Worm (Caenorhabditis elegans): ENCODE measurements around the gene flh-1.
"Not testable (repeated sequence)": the region's sequence is repeated elsewhere in the genome, so short reads cannot be mapped to it uniquely, and the experiment has no call there.

The flh-1 gene

DNA sequence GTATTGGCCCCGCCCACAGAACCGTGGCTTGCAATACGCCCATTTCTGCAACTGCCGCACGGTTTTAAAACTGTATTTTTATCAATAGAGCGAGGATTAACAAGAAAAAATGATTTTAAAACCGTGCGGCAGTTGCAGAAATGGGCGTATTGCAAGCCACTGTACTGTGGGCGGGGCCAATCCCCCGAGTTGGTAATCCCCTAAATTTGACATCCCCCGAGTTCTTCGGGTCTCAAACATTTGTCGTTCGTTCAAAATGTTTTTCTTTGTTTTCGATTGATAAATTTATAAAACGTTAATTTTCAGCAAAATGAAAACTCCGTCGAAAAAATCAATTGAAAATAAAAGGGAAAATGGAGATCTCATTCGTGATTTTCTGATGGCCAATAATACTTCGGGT, 14.9 kb downstream of the flh-1 start, which contains the start of gene Y11D7A.7:
Gene Y11D7A.7, plus strand, starts transcription at position 301 of the 400 bp plus-strand sequence.
- not testable (repeated sequence) for TF ChIP-seq fkh-10 (GFP tag; optimal IDR thresholded peaks at IDR 0.05); lim-6 (tag; optimal IDR thresholded peaks at IDR 0.05); pat-9 (tag; optimal IDR thresholded peaks at IDR 0.05)

DNA sequence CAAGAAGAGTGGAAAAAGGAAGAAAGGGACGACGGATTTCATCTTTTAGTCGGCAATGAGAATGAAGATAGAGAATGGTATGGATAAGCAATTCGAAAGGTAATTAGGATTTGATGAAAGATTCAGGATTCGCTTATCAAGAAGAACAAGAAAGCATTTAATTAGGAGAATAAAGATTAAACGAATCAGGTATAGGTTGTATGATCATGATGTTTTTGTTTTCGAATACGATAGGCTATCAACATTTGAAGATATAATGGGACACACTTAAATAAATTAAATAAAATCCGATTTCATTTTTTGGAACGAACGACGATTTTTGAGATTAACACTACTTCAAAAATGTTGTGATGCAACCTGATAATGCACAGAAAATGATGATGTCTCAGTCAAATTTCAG, 18.6 kb downstream of the flh-1 start, which contains the start of gene Y11D7A.5:
Gene Y11D7A.5, minus strand, starts transcription at position 101 of the 400 bp plus-strand sequence.
- TF ChIP-seq tbx-7 (tag; optimal IDR thresholded peaks at IDR 0.05) = no peak
- TF ChIP-seq ceh-30 (tag; optimal IDR thresholded peaks at IDR 0.05) = no peak
- TF ChIP-seq pros-1 (tag; optimal IDR thresholded peaks at IDR 0.05) = no peak
- no peak for TF ChIP-seq ahr-1 (tag; optimal IDR thresholded peaks at IDR 0.05)
- no peak for TF ChIP-seq lin-11 (tag; optimal IDR thresholded peaks at IDR 0.05)
- no peak for TF ChIP-seq madf-2 (tag; optimal IDR thresholded peaks at IDR 0.05)
- no peak for TF ChIP-seq unc-55 (GFP tag; optimal IDR thresholded peaks at IDR 0.05)
- TF ChIP-seq ceh-22 (tag; optimal IDR thresholded peaks at IDR 0.05) = no peak
- no peak for TF ChIP-seq Y22D7AL.16 (tag; optimal IDR thresholded peaks at IDR 0.05)
- TF ChIP-seq F13H6.1 (tag; optimal IDR thresholded peaks at IDR 0.05) = no peak
- no peak for TF ChIP-seq lim-6 (tag; optimal IDR thresholded peaks at IDR 0.05)
- no peak for TF ChIP-seq ceh-19 (GFP tag; optimal IDR thresholded peaks at IDR 0.05)
- no peak for TF ChIP-seq nfya-1 (tag; optimal IDR thresholded peaks at IDR 0.05)
- no peak for TF ChIP-seq unc-42 (tag; optimal IDR thresholded peaks at IDR 0.05)
- TF ChIP-seq elt-2 (tag; optimal IDR thresholded peaks at IDR 0.05) = no peak
- TF ChIP-seq dmd-4 (tag; optimal IDR thresholded peaks at IDR 0.05; ENCODE audit: borderline replicate concordance) = no peak

DNA sequence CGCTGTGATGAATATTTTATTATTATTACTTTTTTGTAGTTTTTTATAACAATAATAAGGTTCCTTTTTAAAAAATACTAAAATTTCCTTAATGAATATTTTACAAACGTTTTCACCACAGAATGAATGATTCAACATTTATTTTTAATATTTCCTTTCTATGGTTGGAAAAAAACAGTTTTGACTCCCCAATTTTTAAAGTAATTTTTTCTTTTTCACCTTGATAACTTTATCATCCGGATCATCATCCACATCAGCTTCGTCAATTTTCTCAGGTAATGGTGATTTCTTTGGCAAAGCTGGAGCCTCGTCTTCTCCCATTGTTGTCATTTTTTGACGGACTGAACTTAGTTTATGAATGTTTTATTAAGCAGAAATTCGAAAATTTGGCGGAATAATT, 20.4 kb downstream of the flh-1 start, which contains the start of gene rab-28:
Gene rab-28, minus strand, starts transcription at position 343 of the 400 bp plus-strand sequence.
- no peak for TF ChIP-seq pqm-1 (tag; optimal IDR thresholded peaks at IDR 0.05)
- no peak for TF ChIP-seq fkh-10 (GFP tag; optimal IDR thresholded peaks at IDR 0.05)
- no peak for TF ChIP-seq hlh-13 (GFP tag; optimal IDR thresholded peaks at IDR 0.05)
- no peak for TF ChIP-seq ets-4 (tag; optimal IDR thresholded peaks at IDR 0.05)
- no peak for TF ChIP-seq odd-2 (tag; optimal IDR thresholded peaks at IDR 0.05)
- no peak for TF ChIP-seq C08G9.2 (tag; optimal IDR thresholded peaks at IDR 0.05)
- TF ChIP-seq ceh-19 (GFP tag; optimal IDR thresholded peaks at IDR 0.05) = no peak
- TF ChIP-seq ceh-34 (tag; optimal IDR thresholded peaks at IDR 0.05) = no peak
- TF ChIP-seq npax-4 (tag; optimal IDR thresholded peaks at IDR 0.05) = no peak
- TF ChIP-seq nhr-232 (tag; optimal IDR thresholded peaks at IDR 0.05) = no peak
- TF ChIP-seq Y22D7AL.16 (tag; optimal IDR thresholded peaks at IDR 0.05) = no peak
- no peak for TF ChIP-seq ceh-30 (tag; optimal IDR thresholded peaks at IDR 0.05)
- TF ChIP-seq ceh-22 (tag; optimal IDR thresholded peaks at IDR 0.05) = no peak
- no peak for TF ChIP-seq ceh-14 (tag; optimal IDR thresholded peaks at IDR 0.05)
- no peak for TF ChIP-seq ztf-16 (tag; optimal IDR thresholded peaks at IDR 0.05)
- no peak for TF ChIP-seq pros-1 (tag; optimal IDR thresholded peaks at IDR 0.05)
- TF ChIP-seq F13H6.1 (tag; optimal IDR thresholded peaks at IDR 0.05) = no peak
- TF ChIP-seq zip-5 (tag; optimal IDR thresholded peaks at IDR 0.05) = no peak
- TF ChIP-seq nhr-11 (tag; optimal IDR thresholded peaks at IDR 0.05) = no peak
- TF ChIP-seq hlh-15 (tag; optimal IDR thresholded peaks at IDR 0.05) = no peak

DNA sequence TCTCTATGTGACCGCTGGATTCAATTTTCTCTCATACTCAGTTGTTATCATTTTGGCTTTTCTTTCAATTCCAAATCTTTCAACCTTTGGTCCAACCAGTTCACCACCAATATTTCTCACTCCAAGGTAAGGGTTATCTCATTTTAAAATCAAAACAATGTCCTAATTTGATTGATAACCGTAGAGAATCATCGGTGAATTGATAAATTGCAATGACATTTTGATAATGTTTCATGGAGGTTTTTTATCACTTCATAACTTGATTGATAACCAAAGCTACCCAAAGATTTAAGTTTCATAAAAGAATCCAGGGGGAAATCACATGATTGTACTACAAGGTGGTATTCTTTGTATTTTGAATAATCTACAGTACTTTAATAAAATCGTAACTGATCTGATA, 24.9 kb downstream of the flh-1 start:
- TF ChIP-seq K02D7.2 (tag; optimal IDR thresholded peaks at IDR 0.05) = no peak
- peak; percentile 49 for TF ChIP-seq elt-2 (tag; optimal IDR thresholded peaks at IDR 0.05)
- no peak for TF ChIP-seq unc-55 (GFP tag; optimal IDR thresholded peaks at IDR 0.05)

DNA sequence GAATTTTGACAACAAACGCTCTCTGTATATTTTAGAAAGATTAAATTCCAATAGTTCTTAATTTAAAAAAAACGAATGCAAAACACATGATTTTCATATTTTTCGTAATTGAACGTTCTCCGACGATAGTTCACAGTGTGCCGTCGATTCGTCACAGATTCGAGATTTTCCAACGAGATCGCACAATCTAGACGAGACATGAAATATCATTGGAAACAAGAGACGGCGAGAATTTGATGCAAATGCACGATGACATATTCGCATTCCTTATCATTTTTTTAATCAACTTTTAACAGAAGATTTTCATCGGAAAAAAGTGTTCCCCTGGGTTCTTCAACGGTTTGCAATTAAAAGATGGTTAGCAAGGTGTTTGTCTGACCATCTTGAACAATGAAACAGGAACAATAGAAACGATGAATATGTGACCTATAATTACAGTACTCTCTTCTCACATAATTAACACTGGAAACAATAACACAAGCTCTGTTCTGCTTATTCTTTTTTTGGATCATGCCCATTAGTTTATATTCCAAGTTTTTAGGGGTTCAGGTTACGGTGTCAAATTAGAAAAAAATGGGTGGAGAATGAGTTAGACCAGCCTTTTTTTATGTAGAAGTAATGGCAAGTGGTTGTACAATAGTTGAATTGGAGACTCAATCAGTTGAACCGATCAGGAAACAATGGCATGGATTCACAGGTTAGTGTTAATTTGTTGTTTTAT, 31.5 kb downstream of the flh-1 start, which contains the start of gene Y11D7A.3:
Gene Y11D7A.3, plus strand, starts transcription at position 671 of the 721 bp plus-strand sequence.
- TF ChIP-seq K02D7.2 (tag; optimal IDR thresholded peaks at IDR 0.05) = no peak
- TF ChIP-seq sox-2 (GFP tag; IDR thresholded peaks at IDR 0.05) = peak; percentile 3; the same call in 1 of the 2 replicates
